Fruit fly (Drosophila melanogaster): Measurements from ENCODE around the gene Serinc.

dm6 chr3L:16368199-16368598 is 44.3 kb upstream of the Serinc start, which contains the start of gene CG4842:
- TF ChIP-seq slp2 (GFP tag; optimal IDR thresholded peaks at IDR 0.05), result no peak
- 0 out of 4 replicates have a peak, but pooled peaks have one; percentile 57 for TF ChIP-seq chinmo (GFP tag; IDR thresholded peaks at IDR 0.05; ENCODE audit: partially characterized antibody)
- TF ChIP-seq CG6272 (GFP tag; IDR thresholded peaks at IDR 0.05), result no peak
- no peak for TF ChIP-seq wdn (GFP tag; IDR thresholded peaks at IDR 0.05)
- no peak for TF ChIP-seq B-H2 (GFP tag; optimal IDR thresholded peaks at IDR 0.05)
- TF ChIP-seq h (optimal IDR thresholded peaks at IDR 0.05), result no peak
- no peak for TF ChIP-seq insv (GFP tag; optimal IDR thresholded peaks at IDR 0.05)
- no peak for TF ChIP-seq en (GFP tag; optimal IDR thresholded peaks at IDR 0.05)
- no peak for TF ChIP-seq cwo (GFP tag; optimal IDR thresholded peaks at IDR 0.05)
- no peak for TF ChIP-seq CG7271 (tag; optimal IDR thresholded peaks at IDR 0.05)

Measured in whole organism, embryonic.